Worm (Caenorhabditis elegans) whole organism, late embryonic: Measurements from ENCODE around the gene F42G4.6.

Experiments
- F13H6.1 ChIP-seq: sonication (generic microtip); optimal IDR thresholded peaks from 2 replicates; lab custom pipeline; 2016; ENCODE audit warnings: missing genetic modification characterization, missing compliant biosample characterization
- ceh-34 ChIP-seq: sonication (generic microtip); optimal IDR thresholded peaks from 2 replicates; lab custom pipeline; 2016; ENCODE audit warnings: mild to moderate bottlenecking, missing genetic modification characterization, missing compliant biosample characterization
- ztf-16 ChIP-seq: sonication (generic microtip); optimal IDR thresholded peaks from 2 replicates; lab custom pipeline; 2017; ENCODE audit warnings: missing genetic modification characterization, missing compliant biosample characterization

The F42G4.6 gene

ce11 chrII:13129602-13130001 is 50.4 kb downstream of the F42G4.6 start, which contains the start of gene F29C12.6:
Gene F29C12.6 (plus strand): TSS chrII:13129902.
- no peak for TF ChIP-seq F13H6.1 (tag; lab: Kevin White, UChicago)
- no peak for TF ChIP-seq ceh-34 (tag; lab: Kevin White, UChicago)
- no peak for TF ChIP-seq ztf-16 (tag; lab: Kevin White, UChicago)
